Fruit fly (Drosophila melanogaster): ENCODE data around the gene CG1640.

DNA sequence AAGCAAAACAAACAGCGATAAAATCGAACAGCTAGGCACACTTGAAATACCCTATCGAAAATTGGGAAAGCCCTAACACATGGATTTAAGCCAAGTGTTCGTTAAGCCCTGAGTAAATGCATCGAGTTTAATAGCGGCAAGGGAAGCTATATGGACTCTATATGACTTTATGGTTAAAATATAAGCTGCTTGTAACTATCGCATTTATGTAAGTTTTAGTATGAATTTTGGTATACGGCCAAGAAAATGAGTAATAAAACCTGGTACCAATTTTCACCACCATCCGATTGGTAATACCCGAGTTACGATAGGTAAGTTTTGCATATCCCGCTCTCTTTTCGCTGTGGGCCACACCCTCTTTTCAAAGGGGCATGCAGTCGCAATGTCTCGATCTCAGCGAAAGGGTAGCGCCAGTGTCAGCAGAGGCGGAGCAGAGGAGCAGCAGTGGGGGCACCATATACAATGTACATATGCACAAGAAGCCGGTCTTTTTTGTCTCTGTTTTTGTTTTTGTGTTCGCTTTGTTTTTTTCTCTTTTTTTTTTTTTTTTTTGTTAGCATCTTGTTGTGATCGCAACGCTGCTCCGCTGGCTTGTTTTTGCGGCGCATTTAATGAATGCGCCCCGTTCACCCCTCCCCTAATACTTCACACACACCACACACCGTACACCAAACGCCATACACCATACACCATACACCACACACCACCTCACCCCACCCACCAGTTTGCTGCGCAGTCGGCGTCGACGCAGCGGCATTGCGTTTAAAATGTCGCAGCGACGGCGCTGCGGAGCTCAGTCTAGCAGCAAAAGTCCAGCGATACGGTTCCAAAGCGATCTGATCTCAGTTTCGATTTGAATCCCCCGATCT, 33.8 kb downstream of the CG1640 start, which contains the start of gene GstT4:
- TF ChIP-seq Lpt (GFP tag; optimal IDR thresholded peaks at IDR 0.05), result peak; percentile 99
- TF ChIP-seq CG11294 (GFP tag; IDR thresholded peaks at IDR 0.05), result peak; percentile 82
- peak; percentile 93 for TF ChIP-seq CG16779 (tag; optimal IDR thresholded peaks at IDR 0.05)
- TF ChIP-seq CG3032 (tag; optimal IDR thresholded peaks at IDR 0.05), result peak; percentile 89
- TF ChIP-seq CG11902 (GFP tag; optimal IDR thresholded peaks at IDR 0.05), result peak; percentile 25
- TF ChIP-seq Hr38 (GFP tag; optimal IDR thresholded peaks at IDR 0.05), result peak; percentile 66
- peak; percentile 80 for TF ChIP-seq cyc (GFP tag; optimal IDR thresholded peaks at IDR 0.05)
- peak; percentile 99 for TF ChIP-seq eg (GFP tag; IDR thresholded peaks at IDR 0.05)
- peak; percentile 69 for TF ChIP-seq Hr4 (GFP tag; optimal IDR thresholded peaks at IDR 0.05)
- TF ChIP-seq CG6854 (GFP tag; optimal IDR thresholded peaks at IDR 0.05), result peak; percentile 75
- peak; percentile 70 for TF ChIP-seq Met (GFP tag; optimal IDR thresholded peaks at IDR 0.05)
- TF ChIP-seq Gug (GFP tag; IDR thresholded peaks at IDR 0.05), result peak; percentile 96
- TF ChIP-seq CG7368 (GFP tag; optimal IDR thresholded peaks at IDR 0.05), result peak; percentile 95
- peak; percentile 85 for TF ChIP-seq esn (GFP tag; optimal IDR thresholded peaks at IDR 0.05)
